Fruit fly (Drosophila melanogaster) whole organism, adult: ENCODE data around the gene Aldh.
A peak's percentile ranks its signal among the peaks of the same experiment; 100 is the strongest.

Experiments used
- CG11617 ChIP-seq: fragments of 200-800 bp; sonication (Bioruptor generic); optimal IDR thresholded peaks from 2 replicates; lab custom pipeline; 2017; ENCODE audit warnings: mild to moderate bottlenecking, missing biosample characterization, missing genetic modification reagents, missing genetic modification characterization
- CG12768 ChIP-seq: fragments of 200-800 bp; sonication (Bioruptor generic); optimal IDR thresholded peaks from 2 replicates; lab custom pipeline; 2017; ENCODE audit warnings: missing biosample characterization, missing genetic modification characterization, mild to moderate bottlenecking, moderate library complexity, missing genetic modification reagents
- CG14711 ChIP-seq: fragments of 200-800 bp; sonication (Bioruptor generic); optimal IDR thresholded peaks from 2 replicates; lab custom pipeline; 2018; ENCODE audit warnings: missing biosample characterization, mild to moderate bottlenecking, missing genetic modification characterization, moderate library complexity
- CG1620 ChIP-seq: fragments of 200-800 bp; sonication (Bioruptor generic); optimal IDR thresholded peaks from 2 replicates; lab custom pipeline; 2016; ENCODE audit warnings: missing biosample characterization, missing genetic modification characterization
- CG33017 ChIP-seq: fragments of 200-800 bp; sonication (Bioruptor generic); optimal IDR thresholded peaks from 2 replicates; lab custom pipeline; 2018; ENCODE audit warnings: missing biosample characterization, mild to moderate bottlenecking, missing genetic modification characterization, moderate library complexity
- CG5204 ChIP-seq: fragments of 200-800 bp; sonication (Bioruptor generic); optimal IDR thresholded peaks from 2 replicates; lab custom pipeline; 2016; ENCODE audit warnings: missing biosample characterization, missing genetic modification characterization
- CG7045 ChIP-seq: fragments of 200-800 bp; sonication (Bioruptor generic); optimal IDR thresholded peaks from 2 replicates; lab custom pipeline; 2017; ENCODE audit warnings: missing biosample characterization, mild to moderate bottlenecking, missing genetic modification characterization
- CG7101 ChIP-seq: fragments of 200-800 bp; sonication (Bioruptor generic); optimal IDR thresholded peaks from 2 replicates; lab custom pipeline; 2018; ENCODE audit warnings: missing biosample characterization, mild to moderate bottlenecking, missing genetic modification characterization, moderate library complexity
- Clk ChIP-seq: fragments of 200-800 bp; sonication (Bioruptor generic); optimal IDR thresholded peaks from 2 replicates; lab custom pipeline; 2017; ENCODE audit warnings: missing biosample characterization, missing genetic modification characterization
- Crg-1 ChIP-seq: fragments of 200-800 bp; sonication (Bioruptor generic); optimal IDR thresholded peaks from 2 replicates; lab custom pipeline; 2016; ENCODE audit warnings: missing biosample characterization, missing genetic modification characterization
- Hr96 ChIP-seq: fragments of 200-800 bp; sonication (Bioruptor generic); optimal IDR thresholded peaks from 2 replicates; lab custom pipeline; 2016; ENCODE audit warnings: missing biosample characterization, missing genetic modification characterization
- Mnt ChIP-seq: fragments of 200-800 bp; sonication (Bioruptor generic); optimal IDR thresholded peaks from 2 replicates; lab custom pipeline; 2016; ENCODE audit warnings: missing biosample characterization, mild to moderate bottlenecking, missing genetic modification characterization
- bab1 ChIP-seq: fragments of 200-800 bp; sonication (Bioruptor generic); optimal IDR thresholded peaks from 3 replicates; lab custom pipeline; 2019; ENCODE audit warnings: missing biosample characterization, mild to moderate bottlenecking, missing genetic modification characterization, moderate library complexity
- cic ChIP-seq: fragments of 200-800 bp; sonication (Bioruptor generic); optimal IDR thresholded peaks from 2 replicates; lab custom pipeline; 2017; ENCODE audit warnings: missing biosample characterization, mild to moderate bottlenecking, missing genetic modification characterization, moderate library complexity
- cnc ChIP-seq, 2 experiments: fragments of >200 bp; optimal IDR thresholded peaks; 2 replicates each; lab custom pipeline; 2017
- kay ChIP-seq: fragments of 200-800 bp; sonication (Bioruptor generic); peaks from one replicate; lab custom pipeline; 2016; ENCODE audit warnings: missing biosample characterization, missing genetic modification characterization, borderline replicate concordance
- ovo ChIP-seq: fragments of 200-800 bp; sonication (Bioruptor generic); optimal IDR thresholded peaks from 2 replicates; lab custom pipeline; 2016; ENCODE audit warnings: missing biosample characterization, missing genetic modification characterization
- pad ChIP-seq: fragments of 200-800 bp; sonication (Bioruptor generic); optimal IDR thresholded peaks from 3 replicates; lab custom pipeline; 2017; ENCODE audit warnings: missing biosample characterization, missing genetic modification characterization, mild to moderate bottlenecking, moderate library complexity, missing genetic modification reagents
- tj ChIP-seq: fragments of 200-800 bp; sonication (Bioruptor generic); optimal IDR thresholded peaks from 3 replicates; lab custom pipeline; 2017; ENCODE audit warnings: missing biosample characterization, mild to moderate bottlenecking, missing genetic modification characterization, moderate library complexity
- toe ChIP-seq: fragments of 200-800 bp; sonication (Bioruptor generic); optimal IDR thresholded peaks from 2 replicates; lab custom pipeline; 2016; ENCODE audit warnings: missing biosample characterization, missing genetic modification characterization

Gene Aldh

dm6 chr2L:9426534-9426933, 39.3 kb downstream of the Aldh start, which contains the start of gene Fbp2:
Gene Fbp2 (plus strand): TSS chr2L:9426784.
- TF ChIP-seq CG1620 (GFP tag; lab: Kevin White, UChicago) = no peak

dm6 chr2L:9427570-9427969, 40.4 kb downstream of the Aldh start, which contains the start of gene CG42847:
Gene CG42847 (plus strand): TSS chr2L:9427870.
- no peak for TF ChIP-seq Mnt (GFP tag; lab: Kevin White, UChicago)
- no peak for TF ChIP-seq ovo (GFP tag; lab: Kevin White, UChicago)
- no peak for TF ChIP-seq Hr96 (GFP tag; lab: Kevin White, UChicago)

DNA sequence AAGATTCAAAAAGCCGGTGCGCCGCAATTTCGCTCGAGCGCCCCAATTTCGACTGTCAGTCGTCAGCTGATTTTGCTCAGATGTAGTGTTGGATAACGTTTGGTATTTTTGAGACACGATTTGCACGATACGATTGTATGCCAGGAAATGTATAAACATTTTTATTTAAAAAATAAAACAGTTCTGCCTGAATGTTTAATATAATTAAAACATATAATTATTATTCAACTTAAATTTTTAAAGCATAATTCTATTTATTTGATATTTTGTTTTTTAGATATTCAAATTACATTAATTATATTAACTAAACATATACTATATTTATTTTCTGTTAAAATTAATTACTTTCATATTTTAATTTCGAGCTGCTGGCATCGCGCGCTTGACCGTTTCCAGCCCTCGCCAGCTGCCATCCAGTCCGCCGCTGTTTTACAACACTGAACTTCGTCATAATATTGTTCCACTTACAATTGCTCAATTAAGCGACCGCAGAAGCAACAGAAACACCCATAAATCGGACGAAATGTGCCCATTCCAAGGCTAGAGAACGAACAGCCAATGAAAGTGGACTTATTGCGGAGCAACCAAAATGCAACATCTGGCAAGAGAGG, 43.9 kb downstream of the Aldh start, which contains the start of the genes FucTB and scat:
TSS of gene FucTB (minus strand) at position 61 of the 611 bp plus-strand sequence.
TSS of gene scat (plus strand) at position 414 of the 611 bp plus-strand sequence.
- TF ChIP-seq CG33017 (tag; lab: Kevin White, UChicago) (peak; percentile 86), ovo (GFP tag; lab: Kevin White, UChicago) (peak; percentile 94), cnc (optimal IDR thresholded peaks at IDR 0.05; lab: Kevin White, UChicago) (no peak), cic (peak; percentile 21), Clk (peak; percentile 81), CG7045 (GFP tag; lab: Kevin White, UChicago) (peak; percentile 92), bab1 (peak; percentile 87), Crg-1 (GFP tag; lab: Kevin White, UChicago) (peak; percentile 82), Mnt (GFP tag; lab: Kevin White, UChicago) (peak; percentile 62), pad (GFP tag; lab: Kevin White, UChicago) (peak; percentile 82), toe (GFP tag; lab: Kevin White, UChicago) (peak; percentile 70), CG5204 (GFP tag; lab: Kevin White, UChicago) (peak; percentile 61), CG1620 (GFP tag; lab: Kevin White, UChicago) (peak; percentile 72), tj (GFP tag; lab: Kevin White, UChicago) (peak; percentile 74), Hr96 (GFP tag; lab: Kevin White, UChicago) (peak; percentile 59), CG12768 (GFP tag; lab: Kevin White, UChicago) (peak; percentile 88), CG7101 (tag; lab: Kevin White, UChicago) (peak; percentile 91), kay (GFP tag; lab: Kevin White, UChicago) (peak; percentile 65), CG14711 (peak; percentile 86), CG11617 (peak; percentile 89)

DNA sequence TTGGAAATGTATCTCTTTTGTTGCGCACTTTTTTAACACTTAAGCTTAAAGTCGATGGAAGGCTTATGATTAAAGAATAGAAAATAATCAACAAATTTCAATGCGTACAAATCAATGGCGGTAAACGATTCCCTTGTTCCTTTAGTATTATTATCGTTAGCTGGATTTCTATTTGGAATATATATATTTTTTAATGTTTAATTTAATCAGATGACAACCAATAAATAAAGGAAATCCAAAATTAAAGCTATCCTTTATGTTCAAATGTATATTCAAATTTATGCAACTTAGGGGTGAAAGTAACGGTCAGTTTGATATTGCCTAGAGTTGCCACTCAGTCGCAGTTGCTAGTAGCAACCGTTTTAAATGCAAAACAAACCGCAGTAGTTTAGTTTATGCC, 47.9 kb downstream of the Aldh start, which contains the start of gene CG3769:
TSS of gene CG3769 (plus strand) at position 301 of the 400 bp plus-strand sequence.
- TF ChIP-seq bab1 (no peak), kay (GFP tag; lab: Kevin White, UChicago) (peak; percentile 15)

- TF ChIP-seq kay (GFP tag; lab: Kevin White, UChicago) (no peak), tj (GFP tag; lab: Kevin White, UChicago) (no peak), Crg-1 (GFP tag; lab: Kevin White, UChicago) (no peak)
Measured at dm6 chr2L:9436504-9436903, 49.3 kb downstream of the Aldh start, which contains the start of gene RpS28-like. Gene RpS28-like (plus strand): TSS chr2L:9436804.

dm6 chr2L:9437216-9437715, 50.1 kb downstream of the Aldh start, which contains the start of gene numb:
Gene numb (plus strand): TSS chr2L:9437469.
- TF ChIP-seq ovo (GFP tag; lab: Kevin White, UChicago) (peak; percentile 96), pad (GFP tag; lab: Kevin White, UChicago) (peak; percentile 79), kay (GFP tag; lab: Kevin White, UChicago) (no peak), bab1 (peak; percentile 45), Hr96 (GFP tag; lab: Kevin White, UChicago) (no peak), Mnt (GFP tag; lab: Kevin White, UChicago) (peak; percentile 30), CG12768 (GFP tag; lab: Kevin White, UChicago) (no peak), CG5204 (GFP tag; lab: Kevin White, UChicago) (no peak)

- TF ChIP-seq CG11617 = no peak
- TF ChIP-seq CG12768 (GFP tag; lab: Kevin White, UChicago) = no peak
- TF ChIP-seq Hr96 (GFP tag; lab: Kevin White, UChicago) = no peak
- TF ChIP-seq Clk = no peak
- TF ChIP-seq CG7045 (GFP tag; lab: Kevin White, UChicago) = no peak
- TF ChIP-seq bab1 = peak; percentile 38
- peak; percentile 23 for TF ChIP-seq CG14711
- TF ChIP-seq cnc (optimal IDR thresholded peaks at IDR 0.05; lab: Kevin White, UChicago) = no peak
- TF ChIP-seq tj (GFP tag; lab: Kevin White, UChicago) = peak; percentile 42
- no peak for TF ChIP-seq Crg-1 (GFP tag; lab: Kevin White, UChicago)
- no peak for TF ChIP-seq CG5204 (GFP tag; lab: Kevin White, UChicago)
- no peak for TF ChIP-seq kay (GFP tag; lab: Kevin White, UChicago)
- TF ChIP-seq CG1620 (GFP tag; lab: Kevin White, UChicago) = no peak
- no peak for TF ChIP-seq toe (GFP tag; lab: Kevin White, UChicago)
- no peak for TF ChIP-seq pad (GFP tag; lab: Kevin White, UChicago)
- no peak for TF ChIP-seq CG33017 (tag; lab: Kevin White, UChicago)
- no peak for TF ChIP-seq Mnt (GFP tag; lab: Kevin White, UChicago)
- TF ChIP-seq CG7101 (tag; lab: Kevin White, UChicago) = no peak
- TF ChIP-seq ovo (GFP tag; lab: Kevin White, UChicago) = peak; percentile 5
Measured at dm6 chr2L:9438227-9438626, 51.0 kb downstream of the Aldh start.
